Fruit fly (Drosophila melanogaster) whole organism, embryonic: ENCODE measurements around the gene CG42404.

Experiments used
- Atf3 ChIP-seq: fragments of 200-800 bp; sonication (Bioruptor generic); optimal IDR thresholded peaks from 3 replicates; lab custom pipeline; 2016; ENCODE audit warnings: missing biosample characterization, missing genetic modification characterization
- Bteb2 ChIP-seq: fragments of 200-800 bp; sonication (Bioruptor generic); optimal IDR thresholded peaks from 2 replicates; lab custom pipeline; 2016; ENCODE audit warnings: missing biosample characterization, missing genetic modification characterization
- C15 ChIP-seq: fragments of 200-800 bp; sonication (Bioruptor generic); IDR thresholded peaks from 3 replicates; pipeline ENCODE4 v1.3.6; 2022; ENCODE audit warnings: missing biosample characterization, missing genetic modification characterization
- CG10431 ChIP-seq: fragments of 200-800 bp; sonication (Bioruptor generic); optimal IDR thresholded peaks from 3 replicates; lab custom pipeline; 2018; ENCODE audit warnings: missing biosample characterization, mild to moderate bottlenecking, missing genetic modification characterization
- CG10979 ChIP-seq: fragments of 200-800 bp; sonication (Bioruptor generic); optimal IDR thresholded peaks from 2 replicates; lab custom pipeline; 2018; ENCODE audit warnings: missing biosample characterization, mild to moderate bottlenecking, missing genetic modification characterization, moderate library complexity
- CG11398 ChIP-seq: fragments of 200-800 bp; sonication (Bioruptor generic); optimal IDR thresholded peaks from 2 replicates; lab custom pipeline; 2016; ENCODE audit warnings: missing biosample characterization, missing genetic modification characterization
- CG11695 ChIP-seq: fragments of 200-800 bp; sonication (Bioruptor generic); IDR thresholded peaks from 3 replicates; pipeline ENCODE4 v1.3.6; 2022; ENCODE audit warnings: missing biosample characterization, missing genetic modification characterization
- CG12299 ChIP-seq: fragments of 200-800 bp; sonication (Bioruptor generic); optimal IDR thresholded peaks from 2 replicates; lab custom pipeline; 2018; ENCODE audit warnings: missing biosample characterization, mild to moderate bottlenecking, missing genetic modification characterization
- CG14050 ChIP-seq: fragments of 200-800 bp; sonication (Bioruptor generic); IDR thresholded peaks from 3 replicates; pipeline ENCODE4 v1.3.6; 2022; ENCODE audit warnings: missing biosample characterization, missing genetic modification characterization
- CG15514 ChIP-seq: fragments of 200-800 bp; sonication (Bioruptor generic); optimal IDR thresholded peaks from 3 replicates; lab custom pipeline; 2017; ENCODE audit warnings: missing biosample characterization, missing genetic modification characterization, mild to moderate bottlenecking, moderate library complexity, missing genetic modification reagents
- CG15601 ChIP-seq: fragments of 200-800 bp; sonication (Bioruptor generic); optimal IDR thresholded peaks from 3 replicates; lab custom pipeline; 2019; ENCODE audit warnings: missing biosample characterization, mild to moderate bottlenecking, missing genetic modification characterization, moderate library complexity
- CG17359 ChIP-seq: fragments of 200-800 bp; sonication (Bioruptor generic); optimal IDR thresholded peaks from 3 replicates; lab custom pipeline; 2018; ENCODE audit warnings: missing biosample characterization, mild to moderate bottlenecking, missing genetic modification characterization, moderate library complexity
- CG17385 ChIP-seq: fragments of 200-800 bp; sonication (Bioruptor generic); optimal IDR thresholded peaks from 3 replicates; lab custom pipeline; 2018; ENCODE audit warnings: missing biosample characterization, mild to moderate bottlenecking, missing genetic modification characterization
- CG17802 ChIP-seq: fragments of 200-800 bp; sonication (Bioruptor generic); optimal IDR thresholded peaks from 2 replicates; lab custom pipeline; 2018; ENCODE audit warnings: missing biosample characterization, mild to moderate bottlenecking, missing genetic modification characterization, moderate library complexity
- CG2199 ChIP-seq: fragments of 200-800 bp; sonication (Bioruptor generic); IDR thresholded peaks from 3 replicates; pipeline ENCODE4 v1.3.6; 2022; ENCODE audit warnings: missing biosample characterization, missing genetic modification characterization
- CG2712 ChIP-seq: fragments of 200-800 bp; optimal IDR thresholded peaks from 3 replicates; lab custom pipeline; 2019; ENCODE audit warnings: missing biosample characterization, mild to moderate bottlenecking, missing genetic modification characterization, moderate library complexity
- CG31388 ChIP-seq: fragments of 200-800 bp; sonication (Bioruptor generic); optimal IDR thresholded peaks from 2 replicates; lab custom pipeline; 2016; ENCODE audit warnings: missing biosample characterization, missing genetic modification characterization
- CG32767 ChIP-seq: fragments of 200-800 bp; sonication (Bioruptor generic); IDR thresholded peaks from 2 replicates; pipeline ENCODE4 v1.3.6; 2022; ENCODE audit warnings: missing biosample characterization, missing genetic modification characterization
- CG34422 ChIP-seq: fragments of 200-800 bp; sonication (Bioruptor generic); IDR thresholded peaks from 3 replicates; pipeline ENCODE4 v1.3.6; 2022; ENCODE audit warnings: missing biosample characterization, missing genetic modification characterization
- CG4282 ChIP-seq: fragments of 200-800 bp; sonication (Bioruptor generic); optimal IDR thresholded peaks from 2 replicates; lab custom pipeline; 2016; ENCODE audit warnings: missing biosample characterization, missing genetic modification characterization
- CG4854 ChIP-seq: fragments of 200-800 bp; sonication (Bioruptor generic); optimal IDR thresholded peaks from 2 replicates; lab custom pipeline; 2016; ENCODE audit warnings: missing biosample characterization, missing genetic modification characterization, inconsistent platforms
- CHES-1-like ChIP-seq: fragments of 200-800 bp; sonication (Bioruptor generic); optimal IDR thresholded peaks from 2 replicates; lab custom pipeline; 2016; ENCODE audit warnings: missing biosample characterization, missing genetic modification characterization
- CTCF ChIP-seq: fragments of 200-800 bp; sonication (Bioruptor generic); optimal IDR thresholded peaks from 2 replicates; lab custom pipeline; 2017; ENCODE audit warnings: missing biosample characterization, mild to moderate bottlenecking, missing genetic modification characterization, moderate library complexity
- CrebB ChIP-seq: fragments of 200-800 bp; sonication (Bioruptor generic); optimal IDR thresholded peaks from 3 replicates; lab custom pipeline; 2018; ENCODE audit warnings: missing biosample characterization, mild to moderate bottlenecking, missing genetic modification characterization
- D ChIP-seq, 2 experiments: fragments of 200-800 bp in 1 of 2; fragments of >200 bp in 1 of 2; sonication (Bioruptor generic) in 1 of 2; optimal IDR thresholded peaks; 2 replicates in 1 of 2; 3 replicates in 1 of 2; lab custom pipeline; 2017; ENCODE audit warnings: mild to moderate bottlenecking in 1 of 2, missing biosample characterization in 1 of 2, missing genetic modification characterization in 1 of 2, missing genetic modification reagents in 1 of 2
- Dll ChIP-seq: fragments of 200-800 bp; sonication (Bioruptor generic); IDR thresholded peaks from 4 replicates; pipeline ENCODE4 v1.3.6; 2022; ENCODE audit warnings: missing biosample characterization, missing genetic modification characterization; ENCODE audit not compliant: partially characterized antibody
- Dref ChIP-seq: fragments of 200-800 bp; sonication (Bioruptor generic); IDR thresholded peaks from 2 replicates; pipeline ENCODE4 v1.3.6; 2022; ENCODE audit warnings: missing biosample characterization, missing genetic modification characterization
- Drgx ChIP-seq: fragments of 200-800 bp; sonication (Bioruptor generic); IDR thresholded peaks from 2 replicates; pipeline ENCODE4 v1.3.6; 2022; ENCODE audit warnings: missing biosample characterization, missing genetic modification characterization
- ERR ChIP-seq: fragments of 200-800 bp; sonication (Bioruptor generic); optimal IDR thresholded peaks from 2 replicates; lab custom pipeline; 2016; ENCODE audit warnings: missing biosample characterization, missing genetic modification characterization
- HLH3B ChIP-seq: fragments of 200-800 bp; sonication (Bioruptor generic); IDR thresholded peaks from 2 replicates; pipeline ENCODE4 v1.3.6; 2022; ENCODE audit warnings: missing biosample characterization, missing genetic modification characterization
- Hr51 ChIP-seq, 2 experiments: fragments of 200-800 bp; sonication (Bioruptor generic); optimal IDR thresholded peaks; 2 replicates in 1 of 2; 3 replicates in 1 of 2; lab custom pipeline; 2016 to 2018; ENCODE audit warnings: missing biosample characterization in 2 of 2, missing genetic modification characterization in 2 of 2, mild to moderate bottlenecking in 1 of 2, moderate library complexity in 1 of 2
- Med ChIP-seq: fragments of 200-800 bp; sonication (Bioruptor generic); peaks from one replicate; lab custom pipeline; 2016; ENCODE audit warnings: missing biosample characterization, missing genetic modification characterization, mild to moderate bottlenecking, inconsistent platforms, moderate library complexity
- Myb ChIP-seq: fragments of 200-800 bp; sonication (Bioruptor generic); optimal IDR thresholded peaks from 2 replicates; lab custom pipeline; 2016; ENCODE audit warnings: missing biosample characterization, missing genetic modification characterization
- Scr ChIP-seq: fragments of 200-800 bp; sonication (Bioruptor generic); IDR thresholded peaks from 2 replicates; pipeline ENCODE4 v1.3.6; 2022; ENCODE audit warnings: missing biosample characterization, missing genetic modification characterization; ENCODE audit not compliant: partially characterized antibody
- Sox100B ChIP-seq: fragments of 200-800 bp; sonication (Bioruptor generic); optimal IDR thresholded peaks from 3 replicates; lab custom pipeline; 2018; ENCODE audit warnings: missing biosample characterization, mild to moderate bottlenecking, missing genetic modification characterization
- Stat92E ChIP-seq, 3 experiments: fragments of >200 bp in 2 of 3; fragments of 200-800 bp in 1 of 3; sonication (Bioruptor generic) in 1 of 3; optimal IDR thresholded peaks; 2 replicates each; lab custom pipeline; 2017 to 2019; ENCODE audit warnings: missing biosample characterization in 3 of 3, missing genetic modification characterization in 3 of 3, mild to moderate bottlenecking in 1 of 3, moderate library complexity in 1 of 3
- Xrp1 ChIP-seq: fragments of 200-800 bp; sonication (Bioruptor generic); IDR thresholded peaks from 2 replicates; pipeline ENCODE4 v1.3.6; 2022; ENCODE audit warnings: missing biosample characterization, missing genetic modification characterization
- abd-A ChIP-seq: fragments of 200-800 bp; sonication (Bioruptor generic); optimal IDR thresholded peaks from 3 replicates; lab custom pipeline; 2019; ENCODE audit warnings: missing biosample characterization, mild to moderate bottlenecking, missing genetic modification characterization, moderate library complexity
- al ChIP-seq: fragments of 200-800 bp; sonication (Bioruptor generic); IDR thresholded peaks from 2 replicates; pipeline ENCODE4 v1.3.6; 2022; ENCODE audit warnings: missing biosample characterization, missing genetic modification characterization
- ara ChIP-seq: fragments of 200-800 bp; sonication (Bioruptor generic); IDR thresholded peaks from 2 replicates; pipeline ENCODE4 v1.3.6; 2022; ENCODE audit warnings: missing biosample characterization, missing genetic modification characterization
- btn ChIP-seq: fragments of 200-800 bp; sonication (Bioruptor generic); optimal IDR thresholded peaks from 2 replicates; lab custom pipeline; 2016; ENCODE audit warnings: missing biosample characterization, missing genetic modification characterization
- chif ChIP-seq, 2 experiments: fragments of 200-800 bp; sonication (Bioruptor generic); optimal IDR thresholded peaks; 3 replicates each; lab custom pipeline; 2016; ENCODE audit warnings: missing biosample characterization in 2 of 2, missing genetic modification characterization in 2 of 2
- eve ChIP-seq, 2 experiments: fragments of >200 bp; optimal IDR thresholded peaks; 2 replicates each; lab custom pipeline; 2017; ENCODE audit warnings: missing biosample characterization in 2 of 2, missing genetic modification characterization in 2 of 2
- gcm2 ChIP-seq: fragments of 200-800 bp; sonication (Bioruptor generic); optimal IDR thresholded peaks from 2 replicates; lab custom pipeline; 2016; ENCODE audit warnings: missing biosample characterization, missing genetic modification characterization
- grau ChIP-seq: fragments of 200-800 bp; optimal IDR thresholded peaks from 3 replicates; lab custom pipeline; 2019; ENCODE audit warnings: missing biosample characterization, mild to moderate bottlenecking, missing genetic modification characterization, moderate library complexity
- pzg ChIP-seq: fragments of 200-800 bp; sonication (Bioruptor generic); optimal IDR thresholded peaks from 3 replicates; lab custom pipeline; 2018; ENCODE audit warnings: missing biosample characterization, mild to moderate bottlenecking, missing genetic modification characterization, moderate library complexity
- repo ChIP-seq: fragments of 200-800 bp; sonication (Bioruptor generic); optimal IDR thresholded peaks from 2 replicates; lab custom pipeline; 2016; ENCODE audit warnings: missing biosample characterization, missing genetic modification characterization
- rib ChIP-seq: fragments of 200-800 bp; sonication (Bioruptor generic); IDR thresholded peaks from 2 replicates; pipeline ENCODE4 v1.3.6; 2022; ENCODE audit warnings: missing biosample characterization, missing genetic modification characterization
- sens-2 ChIP-seq: fragments of 200-800 bp; sonication (Bioruptor generic); IDR thresholded peaks from 2 replicates; pipeline ENCODE4 v1.3.6; 2022; ENCODE audit warnings: missing biosample characterization, missing genetic modification characterization
- shn ChIP-seq: fragments of 200-800 bp; sonication (Bioruptor generic); optimal IDR thresholded peaks from 3 replicates; lab custom pipeline; 2016; ENCODE audit warnings: missing biosample characterization, missing genetic modification characterization
- so ChIP-seq: fragments of 200-800 bp; sonication (Bioruptor generic); IDR thresholded peaks from 3 replicates; pipeline ENCODE4 v1.3.6; 2022; ENCODE audit warnings: missing biosample characterization, missing genetic modification characterization
- stwl ChIP-seq: fragments of 200-800 bp; sonication (Bioruptor generic); optimal IDR thresholded peaks from 3 replicates; lab custom pipeline; 2018; ENCODE audit warnings: missing biosample characterization, mild to moderate bottlenecking, missing genetic modification characterization, moderate library complexity

CG42404 gene

DNA sequence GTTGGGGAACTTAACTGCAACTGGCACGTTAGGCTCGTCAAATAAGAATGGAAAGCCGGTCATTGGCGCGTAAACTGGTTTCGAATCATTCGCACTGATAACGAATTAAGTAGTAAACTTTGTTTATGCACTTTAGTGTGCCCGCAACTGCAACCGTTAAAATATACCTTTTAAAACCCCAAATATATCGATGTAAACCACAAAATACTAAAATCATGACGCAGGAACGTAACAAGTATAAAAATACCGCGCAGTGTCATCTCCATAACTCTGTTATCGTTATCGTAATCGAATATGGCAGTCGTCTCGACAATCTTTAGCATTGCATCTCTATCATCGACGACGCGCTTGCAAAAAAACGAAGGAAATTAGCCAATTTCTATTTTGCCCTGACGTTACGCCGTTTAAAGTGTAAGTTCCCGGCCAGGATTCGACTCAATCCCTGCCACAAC, 24.6 kb upstream of the CG42404 start, which contains the start of the genes CG31344 and Caf1-55 (continued):
- TF ChIP-seq Sox100B (GFP tag; lab: Kevin White, UChicago) (no peak), CG15514 (peak; percentile 68), CHES-1-like (GFP tag; lab: Kevin White, UChicago) (peak; percentile 71), CG17385 (GFP tag; lab: Kevin White, UChicago) (no peak), gcm2 (GFP tag; lab: Kevin White, UChicago) (no peak), CG32767 (GFP tag; lab: Robert Waterston, UW) (no peak), btn (GFP tag; lab: Kevin White, UChicago) (no peak), stwl (tag; lab: Kevin White, UChicago) (peak; percentile 69), Dll (GFP tag; lab: Robert Waterston, UW) (peak; percentile 86), Stat92E (GFP tag; optimal IDR thresholded peaks at IDR 0.05; lab: Kevin White, UChicago) (peak in 1 of 3 experiments; percentile 69), CTCF (GFP tag; lab: Kevin White, UChicago) (no peak), al (GFP tag; lab: Robert Waterston, UW) (no peak), Atf3 (GFP tag; lab: Kevin White, UChicago) (no peak), Dref (GFP tag; lab: Robert Waterston, UW) (peak; percentile 92), Drgx (GFP tag; lab: Robert Waterston, UW) (no peak), so (no peak), CG2199 (GFP tag; lab: Robert Waterston, UW) (no peak), CrebB (peak; percentile 2), Myb (GFP tag; lab: Kevin White, UChicago) (peak; percentile 84), CG10431 (GFP tag; lab: Kevin White, UChicago) (no peak), CG4854 (no peak), Hr51 (GFP tag; optimal IDR thresholded peaks at IDR 0.05; lab: Kevin White, UChicago) (no peak), chif (GFP tag; optimal IDR thresholded peaks at IDR 0.05; lab: Kevin White, UChicago) (no peak), abd-A (tag; lab: Kevin White, UChicago) (no peak), C15 (no peak), CG10979 (tag; lab: Kevin White, UChicago) (no peak), pzg (GFP tag; lab: Kevin White, UChicago) (peak; percentile 98), ara (GFP tag; lab: Robert Waterston, UW) (no peak), Bteb2 (GFP tag; lab: Kevin White, UChicago) (peak; percentile 8), CG2712 (tag; lab: Kevin White, UChicago) (peak; percentile 42), CG4282 (GFP tag; lab: Kevin White, UChicago) (no peak), shn (no peak), CG14050 (no peak), eve (GFP tag; optimal IDR thresholded peaks at IDR 0.05; lab: Kevin White, UChicago) (no peak), CG17359 (tag; lab: Kevin White, UChicago) (no peak), HLH3B (no peak), CG11398 (GFP tag; lab: Kevin White, UChicago) (no peak), CG17802 (tag; lab: Kevin White, UChicago) (no peak), Med (GFP tag; lab: Kevin White, UChicago) (peak; percentile 74), CG11695 (GFP tag; lab: Robert Waterston, UW) (no peak), D (optimal IDR thresholded peaks at IDR 0.05; lab: Kevin White, UChicago) (no peak), D (GFP tag; optimal IDR thresholded peaks at IDR 0.05; lab: Kevin White, UChicago) (no peak), CG15601 (tag; lab: Kevin White, UChicago) (peak; percentile 32), CG31388 (GFP tag; lab: Kevin White, UChicago) (no peak), sens-2 (GFP tag; lab: Robert Waterston, UW) (no peak), grau (tag; lab: Kevin White, UChicago) (no peak), Xrp1 (no peak), rib (GFP tag; lab: Robert Waterston, UW) (no peak), Scr (GFP tag; lab: Robert Waterston, UW) (peak; percentile 74), ERR (no peak), CG34422 (GFP tag; lab: Robert Waterston, UW) (no peak), CG12299 (tag; lab: Kevin White, UChicago) (peak; percentile 2), repo (GFP tag; lab: Kevin White, UChicago) (no peak)
